Fruit fly (Drosophila melanogaster): ENCODE measurements around the gene Hsp27.

Hsp27 gene

dm6 chr3L:9357830-9358712, 25.8 kb upstream of the Hsp27 start (continued):
- TF ChIP-seq sd (tag; optimal IDR thresholded peaks at IDR 0.05) = peak; percentile 87
- TF ChIP-seq ab (GFP tag; optimal IDR thresholded peaks at IDR 0.05) = no peak
- no peak for TF ChIP-seq Sry-δ (GFP tag; optimal IDR thresholded peaks at IDR 0.05)
- TF ChIP-seq ATbp (GFP tag; optimal IDR thresholded peaks at IDR 0.05) = no peak
- no peak for TF ChIP-seq CG6791 (GFP tag; IDR thresholded peaks at IDR 0.05; ENCODE audit: partially characterized antibody)
- TF ChIP-seq CG7271 (tag; optimal IDR thresholded peaks at IDR 0.05) = no peak
- TF ChIP-seq CG10321 (GFP tag; IDR thresholded peaks at IDR 0.05) = no peak
- no peak for TF ChIP-seq CG4328 (GFP tag; optimal IDR thresholded peaks at IDR 0.05)
- no peak for TF ChIP-seq Hmx (GFP tag; optimal IDR thresholded peaks at IDR 0.05)
- TF ChIP-seq shn (GFP tag; optimal IDR thresholded peaks at IDR 0.05) = no peak
- TF ChIP-seq z (GFP tag; IDR thresholded peaks at IDR 0.05) = no peak
- no peak for TF ChIP-seq az2 (GFP tag; optimal IDR thresholded peaks at IDR 0.05)
- no peak for TF ChIP-seq CG30020 (tag; optimal IDR thresholded peaks at IDR 0.05)
- no peak for TF ChIP-seq CG8359 (GFP tag; optimal IDR thresholded peaks at IDR 0.05; ENCODE audit: borderline replicate concordance)
- peak in 1 of 2 experiments; percentile 88 for TF ChIP-seq insv (GFP tag; optimal IDR thresholded peaks at IDR 0.05)
- TF ChIP-seq sc (optimal IDR thresholded peaks at IDR 0.05) = no peak
- TF ChIP-seq sc (GFP tag; optimal IDR thresholded peaks at IDR 0.05) = no peak
- TF ChIP-seq schlank (tag; optimal IDR thresholded peaks at IDR 0.05) = no peak
- no peak for TF ChIP-seq oc (tag; optimal IDR thresholded peaks at IDR 0.05)
- TF ChIP-seq CG10147 (GFP tag; optimal IDR thresholded peaks at IDR 0.05) = no peak
- no peak for TF ChIP-seq ro (GFP tag; IDR thresholded peaks at IDR 0.05)
- TF ChIP-seq ap (GFP tag; IDR thresholded peaks at IDR 0.05) = no peak
- no peak for TF ChIP-seq CG15011 (GFP tag; optimal IDR thresholded peaks at IDR 0.05)
- TF ChIP-seq Spps (tag; optimal IDR thresholded peaks at IDR 0.05) = no peak
- TF ChIP-seq ci (GFP tag; IDR thresholded peaks at IDR 0.05) = no peak
- TF ChIP-seq lmd (GFP tag; IDR thresholded peaks at IDR 0.05) = no peak
- peak; percentile 26 for TF ChIP-seq mirr (GFP tag; optimal IDR thresholded peaks at IDR 0.05)
- TF ChIP-seq Xbp1 (GFP tag; optimal IDR thresholded peaks at IDR 0.05) = no peak
- no peak for TF ChIP-seq CG11093 (GFP tag; IDR thresholded peaks at IDR 0.05)
- no peak for TF ChIP-seq Asciz (GFP tag; optimal IDR thresholded peaks at IDR 0.05)
- no peak for TF ChIP-seq dati (GFP tag; IDR thresholded peaks at IDR 0.05)
- TF ChIP-seq CG6689 (GFP tag; IDR thresholded peaks at IDR 0.05) = no peak
- peak; percentile 43 for TF ChIP-seq Elba2 (GFP tag; optimal IDR thresholded peaks at IDR 0.05)
- no peak for TF ChIP-seq danr (GFP tag; IDR thresholded peaks at IDR 0.05)
- TF ChIP-seq PHDP (tag; optimal IDR thresholded peaks at IDR 0.05) = no peak
- TF ChIP-seq Ptx1 (GFP tag; IDR thresholded peaks at IDR 0.05) = no peak
- no peak for TF ChIP-seq pfk (GFP tag; optimal IDR thresholded peaks at IDR 0.05)
- TF ChIP-seq knrl (GFP tag; IDR thresholded peaks at IDR 0.05; ENCODE audit: partially characterized antibody) = no peak
- no peak for TF ChIP-seq tll (GFP tag; optimal IDR thresholded peaks at IDR 0.05)
- no peak for TF ChIP-seq hbn (GFP tag; IDR thresholded peaks at IDR 0.05; ENCODE audit: partially characterized antibody)
- peak; percentile 52 for TF ChIP-seq sug (tag; optimal IDR thresholded peaks at IDR 0.05)
- no peak for TF ChIP-seq CG34422 (GFP tag; IDR thresholded peaks at IDR 0.05)
- no peak for TF ChIP-seq CG4404 (GFP tag; IDR thresholded peaks at IDR 0.05)
- no peak for TF ChIP-seq CG5245 (GFP tag; optimal IDR thresholded peaks at IDR 0.05)
- no peak for TF ChIP-seq jigr1 (GFP tag; IDR thresholded peaks at IDR 0.05)
- no peak for TF ChIP-seq CG13624 (GFP tag; optimal IDR thresholded peaks at IDR 0.05)
- no peak for TF ChIP-seq CG17359 (tag; optimal IDR thresholded peaks at IDR 0.05)
- no peak for TF ChIP-seq slou (GFP tag; optimal IDR thresholded peaks at IDR 0.05)
- no peak for TF ChIP-seq Deaf1 (tag; optimal IDR thresholded peaks at IDR 0.05)
- peak; percentile 75 for TF ChIP-seq Vsx1 (GFP tag; optimal IDR thresholded peaks at IDR 0.05)
